Worm (Caenorhabditis elegans) whole organism, L4 larva: ENCODE results near the gene F13D12.3.

Experiments used
- R02D3.7 ChIP-seq: fragments of 150-350 bp; sonication (generic microtip); optimal IDR thresholded peaks from 3 replicates; lab custom pipeline; 2014; ENCODE audit warnings: missing biosample characterization, missing genetic modification characterization
- aly-2 ChIP-seq: sonication (generic microtip); optimal IDR thresholded peaks from 2 replicates; lab custom pipeline; 2018; ENCODE audit warnings: missing biosample characterization, missing genetic modification characterization
- ceh-82 ChIP-seq: sonication (generic microtip); optimal IDR thresholded peaks from 2 replicates; lab custom pipeline; 2017; ENCODE audit warnings: missing biosample characterization, missing genetic modification characterization
- daf-12 ChIP-seq: fragments of 150-350 bp; optimal IDR thresholded peaks from 2 replicates; lab custom pipeline; 2014; ENCODE audit warnings: missing biosample characterization, missing genetic modification reagents, missing genetic modification characterization
- dpl-1 ChIP-seq: fragments of 150-350 bp; optimal IDR thresholded peaks from 2 replicates; lab custom pipeline; 2014; ENCODE audit warnings: missing biosample characterization, missing genetic modification reagents, missing genetic modification characterization
- duxl-1 ChIP-seq: sonication (generic microtip); optimal IDR thresholded peaks from 2 replicates; lab custom pipeline; 2016; ENCODE audit warnings: mild to moderate bottlenecking, missing genetic modification characterization, moderate library complexity, missing compliant biosample characterization; ENCODE audit not compliant: poor library complexity
- nhr-11 ChIP-seq: fragments of 150-350 bp; optimal IDR thresholded peaks from 2 replicates; lab custom pipeline; 2014; ENCODE audit warnings: missing biosample characterization, missing genetic modification characterization
- nhr-237 ChIP-seq: sonication (generic microtip); optimal IDR thresholded peaks from 2 replicates; lab custom pipeline; 2017; ENCODE audit warnings: missing biosample characterization, missing genetic modification characterization
- nhr-28 ChIP-seq: fragments of 150-350 bp; optimal IDR thresholded peaks from 2 replicates; lab custom pipeline; 2014; ENCODE audit warnings: missing biosample characterization, missing genetic modification characterization

DNA sequence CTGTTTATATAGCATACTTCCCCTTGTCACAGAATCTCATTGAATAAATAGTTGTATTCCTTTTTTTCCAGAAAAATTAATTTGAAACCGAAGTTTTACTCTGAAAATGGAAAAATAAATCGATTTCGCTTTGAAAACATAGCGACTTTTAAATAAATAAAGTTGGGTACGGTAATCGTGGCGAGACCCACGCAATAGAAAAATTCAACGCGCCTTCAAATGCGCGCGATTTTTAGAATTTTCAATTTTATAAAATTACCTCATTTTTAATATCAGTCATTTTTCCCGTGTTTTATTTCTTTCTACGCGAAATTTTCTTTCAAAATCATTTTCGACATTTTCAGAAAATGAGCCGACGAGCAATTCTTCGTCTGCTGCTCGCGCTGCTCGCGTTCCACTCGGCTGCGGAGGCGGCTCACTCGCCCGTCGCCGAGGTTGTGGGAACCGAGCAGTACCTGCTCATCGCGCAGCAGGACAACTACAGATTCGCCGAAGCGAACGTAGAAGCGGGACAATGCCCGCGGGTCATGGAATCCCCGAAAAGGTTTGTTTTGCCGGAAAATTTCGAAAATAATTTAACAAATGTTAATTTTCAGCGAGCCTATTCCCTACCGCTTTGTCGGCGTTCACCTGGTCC, 6.4 kb downstream of the F13D12.3 start, which contains the start of gene F13D12.5:
- TF ChIP-seq nhr-237 (tag; lab: Kevin White, UChicago) (no peak), duxl-1 (no peak), R02D3.7 (no peak), nhr-28 (tag; lab: Kevin White, UChicago) (no peak), ceh-82 (no peak), aly-2 (tag; lab: Kevin White, UChicago) (no peak), dpl-1 (no peak), daf-12 (tag; lab: Kevin White, UChicago) (no peak), nhr-11 (no peak)
